Fruit fly (Drosophila melanogaster): ENCODE data around the gene lft.
A peak's percentile ranks its signal among the peaks of the same experiment; 100 is the strongest.

Gene lft

DNA sequence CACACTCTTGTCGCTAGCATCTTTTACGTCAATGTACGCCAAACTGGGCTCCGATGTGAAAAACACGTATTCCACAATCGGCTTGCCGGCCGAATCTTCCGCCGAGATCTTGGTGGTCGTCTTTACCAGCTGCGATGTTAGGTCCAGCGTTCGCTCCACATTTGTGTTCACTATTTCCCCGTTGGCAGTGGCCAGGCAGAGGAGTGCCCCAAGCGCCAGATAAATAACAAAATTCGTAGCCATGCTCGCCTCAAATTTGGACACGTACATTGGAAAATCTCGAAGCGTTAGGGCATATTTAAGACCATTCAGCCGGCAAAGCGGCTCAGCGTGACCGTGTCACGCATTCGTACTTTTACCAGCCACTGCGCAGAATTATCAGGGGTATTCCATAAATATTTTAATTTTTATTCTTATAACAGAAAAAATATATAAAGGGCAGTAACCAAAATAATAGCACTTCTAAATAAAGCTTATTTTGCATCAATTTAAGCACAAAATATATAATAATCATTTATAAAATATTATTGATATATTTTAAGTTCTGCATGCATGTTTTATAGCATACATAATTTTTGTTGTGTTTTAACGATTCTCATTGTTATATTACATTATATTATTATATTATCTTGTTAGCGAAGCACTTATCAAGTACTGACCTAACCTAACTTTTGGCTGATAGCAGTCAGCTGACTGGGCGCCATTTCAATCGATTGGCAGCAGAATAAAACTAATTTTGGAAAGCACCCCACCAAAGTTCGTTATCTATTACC, 11.4 kb downstream of the lft start, which contains the start of the genes CG33303 and dpr19:
Gene CG33303 (minus strand): TSS at position 294 of the 773 bp plus-strand sequence.
Gene dpr19 (plus strand): TSS at position 705 of the 773 bp plus-strand sequence.
- TF ChIP-seq kay (GFP tag; ENCODE audit: borderline replicate concordance), result no peak
- peak; percentile 38 for TF ChIP-seq cic (GFP tag; optimal IDR thresholded peaks at IDR 0.05)
- TF ChIP-seq tj (GFP tag; optimal IDR thresholded peaks at IDR 0.05), result peak; percentile 40
- no peak for TF ChIP-seq CG1620 (GFP tag; optimal IDR thresholded peaks at IDR 0.05)
- TF ChIP-seq Clk (GFP tag; optimal IDR thresholded peaks at IDR 0.05), result no peak
- TF ChIP-seq Crg-1 (GFP tag; optimal IDR thresholded peaks at IDR 0.05), result no peak
- TF ChIP-seq pad (GFP tag; optimal IDR thresholded peaks at IDR 0.05), result no peak
- TF ChIP-seq CG12768 (GFP tag; optimal IDR thresholded peaks at IDR 0.05), result peak; percentile 29
- peak; percentile 74 for TF ChIP-seq CG7101 (tag; optimal IDR thresholded peaks at IDR 0.05)
- peak; percentile 63 for TF ChIP-seq CG7045 (GFP tag; optimal IDR thresholded peaks at IDR 0.05)
- peak; percentile 13 for TF ChIP-seq Mnt (GFP tag; optimal IDR thresholded peaks at IDR 0.05)
- TF ChIP-seq CG14711 (tag; optimal IDR thresholded peaks at IDR 0.05), result peak; percentile 70
- TF ChIP-seq cnc (optimal IDR thresholded peaks at IDR 0.05), result no peak
- TF ChIP-seq Hr96 (GFP tag; optimal IDR thresholded peaks at IDR 0.05), result no peak
- no peak for TF ChIP-seq CG5204 (GFP tag; optimal IDR thresholded peaks at IDR 0.05)
- TF ChIP-seq bab1 (GFP tag; optimal IDR thresholded peaks at IDR 0.05), result peak; percentile 38
- TF ChIP-seq toe (GFP tag; optimal IDR thresholded peaks at IDR 0.05), result no peak
- peak; percentile 8 for TF ChIP-seq ovo (GFP tag; optimal IDR thresholded peaks at IDR 0.05)
- peak; percentile 79 for TF ChIP-seq CG33017 (tag; optimal IDR thresholded peaks at IDR 0.05)
- peak; percentile 73 for TF ChIP-seq CG11617 (GFP tag; optimal IDR thresholded peaks at IDR 0.05)

DNA sequence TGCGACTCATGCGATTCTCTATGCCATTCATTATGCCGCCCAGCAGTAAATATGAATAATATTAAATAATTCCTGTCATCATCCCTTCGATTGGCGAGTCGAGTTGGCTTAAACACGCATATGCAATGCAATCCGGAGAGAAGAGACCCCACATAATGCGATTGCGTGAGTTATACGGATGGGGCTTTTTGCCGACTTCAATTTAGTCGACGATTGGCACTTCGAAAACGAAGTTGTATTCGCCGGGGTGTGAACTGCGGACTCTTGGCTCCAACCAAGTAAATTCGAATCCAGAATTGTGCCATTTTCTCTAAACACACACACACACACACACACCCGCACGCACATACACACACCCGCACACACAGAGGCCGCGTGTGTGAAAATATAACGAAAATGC, 12.0 kb downstream of the lft start:
- TF ChIP-seq Mnt (GFP tag; optimal IDR thresholded peaks at IDR 0.05) (no peak), CG14711 (tag; optimal IDR thresholded peaks at IDR 0.05) (no peak)

DNA sequence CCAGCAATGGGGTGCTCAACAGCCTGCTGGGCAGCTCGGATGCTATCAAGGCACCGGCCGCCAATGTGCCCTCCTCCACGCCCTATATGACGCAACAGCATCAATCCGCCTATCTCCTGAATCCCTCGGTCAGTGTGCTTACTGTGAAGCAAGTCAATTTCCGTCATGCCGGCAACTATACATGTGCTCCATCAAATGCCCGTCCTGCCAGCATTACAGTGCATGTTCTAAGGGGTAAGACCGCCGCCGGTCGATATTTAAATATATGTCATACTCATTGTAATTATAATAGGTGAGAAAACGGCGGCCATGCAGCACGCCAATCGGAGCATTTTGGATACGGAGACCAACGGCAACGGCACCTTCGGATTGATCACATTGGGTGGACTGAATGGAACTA, 14.4 kb downstream of the lft start:
- no peak for TF ChIP-seq toe (GFP tag; optimal IDR thresholded peaks at IDR 0.05)

DNA sequence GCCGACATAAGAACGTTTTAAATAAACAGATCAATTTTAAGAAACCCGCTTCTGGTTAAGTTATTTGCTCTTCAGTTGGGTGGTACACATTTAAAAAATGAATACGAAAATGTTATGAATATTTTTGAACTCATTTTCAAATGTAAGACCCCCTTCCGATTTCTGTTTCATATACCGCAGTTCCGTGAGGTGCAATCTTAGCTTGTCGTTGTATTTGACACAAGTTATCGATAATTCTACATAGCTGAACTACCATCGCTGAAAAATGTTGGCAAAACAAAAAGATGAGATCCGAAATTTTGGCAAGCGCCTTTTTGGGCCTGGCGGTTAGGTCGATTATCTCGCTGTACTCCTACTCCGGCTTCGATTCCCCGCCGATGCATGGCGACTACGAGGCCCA, 15.6 kb downstream of the lft start, which contains the start of gene gny:
Gene gny (plus strand): TSS at position 239 of the 400 bp plus-strand sequence.
- peak; percentile 15 for TF ChIP-seq bab1 (GFP tag; optimal IDR thresholded peaks at IDR 0.05)
- TF ChIP-seq CG14711 (tag; optimal IDR thresholded peaks at IDR 0.05), result no peak
- TF ChIP-seq Hr96 (GFP tag; optimal IDR thresholded peaks at IDR 0.05), result no peak
- TF ChIP-seq ovo (GFP tag; optimal IDR thresholded peaks at IDR 0.05), result no peak
- TF ChIP-seq CG12768 (GFP tag; optimal IDR thresholded peaks at IDR 0.05), result no peak
- no peak for TF ChIP-seq CG11617 (GFP tag; optimal IDR thresholded peaks at IDR 0.05)
- TF ChIP-seq pad (GFP tag; optimal IDR thresholded peaks at IDR 0.05), result no peak

DNA sequence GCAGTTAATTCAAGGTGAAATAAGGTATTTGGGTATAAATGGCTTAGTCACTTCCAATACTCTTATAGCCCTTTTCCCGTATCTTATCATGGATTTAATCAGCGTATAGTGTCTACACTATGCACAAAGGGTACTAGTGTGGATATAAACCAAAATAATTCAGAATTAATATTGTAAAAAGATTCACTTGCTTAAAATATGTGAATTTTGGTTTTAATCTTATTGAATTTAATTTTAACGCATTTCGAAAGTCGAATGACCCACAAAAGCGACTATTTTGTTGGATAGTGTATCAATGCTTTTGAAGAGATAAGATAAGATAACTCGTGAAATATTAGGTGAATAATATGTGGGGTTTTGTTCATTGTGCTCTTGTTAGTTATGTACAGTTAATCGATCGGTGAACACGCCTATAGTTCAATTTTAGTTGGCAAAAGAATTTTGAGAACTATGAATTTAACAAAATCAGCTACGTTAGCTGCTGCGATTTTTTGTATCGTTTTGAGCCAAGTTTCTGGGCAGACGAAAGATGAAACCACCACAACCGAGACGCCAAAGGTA, 17.7 kb downstream of the lft start, which contains the start of gene CG5096:
Gene CG5096 (plus strand): TSS at position 374 of the 561 bp plus-strand sequence.
- peak; percentile 55 for TF ChIP-seq Crg-1 (GFP tag; optimal IDR thresholded peaks at IDR 0.05)
- TF ChIP-seq CG5204 (GFP tag; optimal IDR thresholded peaks at IDR 0.05), result no peak
- TF ChIP-seq CG33017 (tag; optimal IDR thresholded peaks at IDR 0.05), result peak; percentile 96
- no peak for TF ChIP-seq bab1 (GFP tag; optimal IDR thresholded peaks at IDR 0.05)
- TF ChIP-seq kay (GFP tag; ENCODE audit: borderline replicate concordance), result peak; percentile 97
- peak; percentile 71 for TF ChIP-seq pad (GFP tag; optimal IDR thresholded peaks at IDR 0.05)
- peak; percentile 56 for TF ChIP-seq Mnt (GFP tag; optimal IDR thresholded peaks at IDR 0.05)
- TF ChIP-seq CG7101 (tag; optimal IDR thresholded peaks at IDR 0.05), result peak; percentile 96
- TF ChIP-seq CG14711 (tag; optimal IDR thresholded peaks at IDR 0.05), result peak; percentile 90
- TF ChIP-seq CG12768 (GFP tag; optimal IDR thresholded peaks at IDR 0.05), result peak; percentile 92
- TF ChIP-seq cic (GFP tag; optimal IDR thresholded peaks at IDR 0.05), result peak; percentile 86
- TF ChIP-seq tj (GFP tag; optimal IDR thresholded peaks at IDR 0.05), result peak; percentile 46
- TF ChIP-seq Clk (GFP tag; optimal IDR thresholded peaks at IDR 0.05), result peak; percentile 63
- TF ChIP-seq CG7045 (GFP tag; optimal IDR thresholded peaks at IDR 0.05), result peak; percentile 82
- TF ChIP-seq CG1620 (GFP tag; optimal IDR thresholded peaks at IDR 0.05), result no peak
- TF ChIP-seq toe (GFP tag; optimal IDR thresholded peaks at IDR 0.05), result no peak
- peak; percentile 92 for TF ChIP-seq CG11617 (GFP tag; optimal IDR thresholded peaks at IDR 0.05)
- no peak for TF ChIP-seq ovo (GFP tag; optimal IDR thresholded peaks at IDR 0.05)
- TF ChIP-seq cnc (optimal IDR thresholded peaks at IDR 0.05), result peak in 1 of 2 experiments; percentile 27
- no peak for TF ChIP-seq Hr96 (GFP tag; optimal IDR thresholded peaks at IDR 0.05)

DNA sequence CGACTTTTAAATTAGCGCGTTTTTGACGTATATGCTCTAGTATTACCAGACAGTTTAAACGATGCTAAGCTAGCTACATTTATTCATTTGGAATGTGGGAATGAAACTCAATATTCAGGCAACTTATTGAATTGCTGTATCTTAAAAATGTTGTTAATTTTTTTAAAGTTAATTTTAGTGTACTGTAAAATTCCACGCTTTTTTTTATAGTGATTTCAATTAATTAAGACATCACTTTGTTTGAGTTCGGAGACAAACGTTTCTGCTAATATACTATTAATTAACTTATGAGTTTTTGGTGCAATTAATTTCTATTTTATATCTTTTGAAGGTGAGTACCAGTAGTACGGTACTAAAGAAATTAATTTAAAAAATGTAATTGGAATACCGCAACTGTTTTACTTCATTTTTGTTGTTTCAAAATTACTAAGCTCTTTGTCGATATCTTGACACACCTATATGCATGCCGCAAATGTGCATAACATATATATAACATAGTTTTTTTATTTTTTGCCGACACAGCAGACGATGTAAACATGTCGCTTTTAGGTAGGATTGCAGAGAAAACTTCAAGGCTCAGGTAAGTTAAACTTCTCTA, 22.0 kb downstream of the lft start, which contains the start of the genes Cdk1 and mRpS7:
Gene Cdk1 (minus strand): TSS at position 55 of the 598 bp plus-strand sequence.
Gene mRpS7 (plus strand): TSS at position 455 of the 598 bp plus-strand sequence.
- TF ChIP-seq CG12768 (GFP tag; optimal IDR thresholded peaks at IDR 0.05), result peak; percentile 62
- TF ChIP-seq cic (GFP tag; optimal IDR thresholded peaks at IDR 0.05), result no peak
- peak; percentile 74 for TF ChIP-seq CG7045 (GFP tag; optimal IDR thresholded peaks at IDR 0.05)
- peak; percentile 64 for TF ChIP-seq CG7101 (tag; optimal IDR thresholded peaks at IDR 0.05)
- TF ChIP-seq toe (GFP tag; optimal IDR thresholded peaks at IDR 0.05), result no peak
- TF ChIP-seq Mnt (GFP tag; optimal IDR thresholded peaks at IDR 0.05), result peak; percentile 34
- TF ChIP-seq bab1 (GFP tag; optimal IDR thresholded peaks at IDR 0.05), result peak; percentile 9
- no peak for TF ChIP-seq cnc (optimal IDR thresholded peaks at IDR 0.05)
- TF ChIP-seq Clk (GFP tag; optimal IDR thresholded peaks at IDR 0.05), result peak; percentile 36
- TF ChIP-seq ovo (GFP tag; optimal IDR thresholded peaks at IDR 0.05), result no peak
- TF ChIP-seq tj (GFP tag; optimal IDR thresholded peaks at IDR 0.05), result peak; percentile 40
- peak; percentile 52 for TF ChIP-seq CG33017 (tag; optimal IDR thresholded peaks at IDR 0.05)
- no peak for TF ChIP-seq Hr96 (GFP tag; optimal IDR thresholded peaks at IDR 0.05)
- no peak for TF ChIP-seq CG5204 (GFP tag; optimal IDR thresholded peaks at IDR 0.05)
- peak; percentile 82 for TF ChIP-seq kay (GFP tag; ENCODE audit: borderline replicate concordance)
- peak; percentile 40 for TF ChIP-seq CG1620 (GFP tag; optimal IDR thresholded peaks at IDR 0.05)
- TF ChIP-seq Crg-1 (GFP tag; optimal IDR thresholded peaks at IDR 0.05), result peak; percentile 21
- peak; percentile 37 for TF ChIP-seq pad (GFP tag; optimal IDR thresholded peaks at IDR 0.05)
- TF ChIP-seq CG14711 (tag; optimal IDR thresholded peaks at IDR 0.05), result peak; percentile 59
- TF ChIP-seq CG11617 (GFP tag; optimal IDR thresholded peaks at IDR 0.05), result peak; percentile 74

Measured in whole organism, adult.